Worm (Caenorhabditis elegans) whole organism, L4 larva: ENCODE data around the gene abhd-5.2.

Source experiments
- D1046.2 ChIP-seq: fragments of 200-800 bp; sonication (Bioruptor generic); IDR thresholded peaks from 2 replicates; pipeline ENCODE4 v1.3.6; 2022; ENCODE audit warnings: missing genetic modification characterization, missing compliant biosample characterization
- F26F4.8 ChIP-seq: fragments of 200-800 bp; sonication (Bioruptor generic); conservative IDR thresholded peaks from 2 replicates; pipeline ENCODE4 v1.3.6; 2022; ENCODE audit warnings: missing genetic modification characterization, missing compliant biosample characterization
- aha-1 ChIP-seq: fragments of 150-350 bp; peaks from one replicate; lab custom pipeline; 2014; ENCODE audit warnings: missing biosample characterization, missing genetic modification characterization
- ceh-20 ChIP-seq: fragments of 200-800 bp; sonication (Bioruptor generic); IDR thresholded peaks from 2 replicates; pipeline ENCODE4 v1.3.6; 2022; ENCODE audit warnings: missing genetic modification reagents, missing genetic modification characterization, missing compliant biosample characterization
- ctbp-1 ChIP-seq: fragments of 200-800 bp; sonication (Bioruptor generic); IDR thresholded peaks from 2 replicates; pipeline ENCODE4 v1.3.6; 2022; ENCODE audit warnings: missing genetic modification reagents, missing genetic modification characterization, missing compliant biosample characterization
- daf-12 ChIP-seq: fragments of 150-350 bp; optimal IDR thresholded peaks from 2 replicates; lab custom pipeline; 2014; ENCODE audit warnings: missing biosample characterization, missing genetic modification reagents, missing genetic modification characterization
- daf-8 ChIP-seq: fragments of 200-800 bp; sonication (Bioruptor generic); IDR thresholded peaks from 2 replicates; pipeline ENCODE4 v1.3.6; 2022; ENCODE audit warnings: missing genetic modification characterization, missing compliant biosample characterization
- dmd-6 ChIP-seq: fragments of 200-800 bp; sonication (Bioruptor generic); IDR thresholded peaks from 2 replicates; pipeline ENCODE4 v1.3.6; 2022; ENCODE audit warnings: missing genetic modification reagents, missing genetic modification characterization, missing compliant biosample characterization
- dmd-8 ChIP-seq: fragments of 200-800 bp; sonication (Bioruptor generic); IDR thresholded peaks from 2 replicates; pipeline ENCODE4 v1.3.6; 2022; ENCODE audit warnings: missing genetic modification characterization, missing compliant biosample characterization
- dpl-1 ChIP-seq: fragments of 150-350 bp; optimal IDR thresholded peaks from 2 replicates; lab custom pipeline; 2014; ENCODE audit warnings: missing biosample characterization, missing genetic modification reagents, missing genetic modification characterization
- dve-1 ChIP-seq: sonication (generic microtip); optimal IDR thresholded peaks from 2 replicates; lab custom pipeline; 2017; ENCODE audit warnings: antibody characterized with exemption, mild to moderate bottlenecking, missing genetic modification characterization, missing compliant biosample characterization; ENCODE audit not compliant: insufficient read depth
- egl-43 ChIP-seq: fragments of 200-800 bp; sonication (Bioruptor generic); IDR thresholded peaks from 2 replicates; pipeline ENCODE4 v1.3.6; 2022; ENCODE audit warnings: missing genetic modification reagents, missing genetic modification characterization, missing compliant biosample characterization
- fkh-10 ChIP-seq: fragments of 150-350 bp; optimal IDR thresholded peaks from 2 replicates; lab custom pipeline; 2014; ENCODE audit warnings: missing biosample characterization, missing genetic modification reagents, missing genetic modification characterization
- fos-1 ChIP-seq: fragments of 150-350 bp; optimal IDR thresholded peaks from 2 replicates; lab custom pipeline; 2014; ENCODE audit warnings: missing biosample characterization, missing genetic modification characterization
- hif-1 ChIP-seq, 2 experiments: sonication (generic microtip); optimal IDR thresholded peaks; 2 replicates each; lab custom pipeline; 2016 to 2017; ENCODE audit warnings: missing compliant biosample characterization in 2 of 2, missing genetic modification characterization in 2 of 2, missing genetic modification reagents in 2 of 2, missing genotype in 2 of 2, mild to moderate bottlenecking in 1 of 2
- hlh-11 ChIP-seq: fragments of 200-800 bp; sonication (Bioruptor generic); optimal IDR thresholded peaks from 2 replicates; lab custom pipeline; 2018; ENCODE audit warnings: mild to moderate bottlenecking, missing genetic modification characterization, missing compliant biosample characterization
- hlh-30 ChIP-seq: sonication (generic microtip); optimal IDR thresholded peaks from 2 replicates; lab custom pipeline; 2017; ENCODE audit warnings: antibody characterized with exemption, mild to moderate bottlenecking, missing genetic modification characterization, missing compliant biosample characterization; ENCODE audit not compliant: insufficient read depth
- hmg-1.1 ChIP-seq: fragments of 200-800 bp; sonication (Bioruptor generic); IDR thresholded peaks from 2 replicates; pipeline ENCODE4 v1.3.6; 2022; ENCODE audit warnings: missing genetic modification reagents, missing genetic modification characterization, missing compliant biosample characterization
- lin-38 ChIP-seq: fragments of 200-800 bp; sonication (Bioruptor generic); IDR thresholded peaks from 2 replicates; pipeline ENCODE4 v1.3.6; 2022; ENCODE audit warnings: missing genetic modification reagents, missing genetic modification characterization, missing compliant biosample characterization
- lsy-2 ChIP-seq, 2 experiments: fragments of 150-350 bp in 1 of 2; sonication (generic microtip) in 1 of 2; optimal IDR thresholded peaks; 2 replicates each; lab custom pipeline; 2014 to 2017; ENCODE audit warnings: missing biosample characterization in 2 of 2, missing genetic modification characterization in 2 of 2
- mep-1 ChIP-seq: fragments of 150-350 bp; sonication (generic microtip); optimal IDR thresholded peaks from 3 replicates; lab custom pipeline; 2014; ENCODE audit warnings: missing biosample characterization, missing genetic modification characterization
- mes-2 ChIP-seq: sonication (generic microtip); optimal IDR thresholded peaks from 2 replicates; lab custom pipeline; 2016; ENCODE audit warnings: missing genotype, mild to moderate bottlenecking, missing genetic modification characterization, missing compliant biosample characterization; ENCODE audit not compliant: poor library complexity, severe bottlenecking
- mxl-3 ChIP-seq: fragments of 200-800 bp; sonication (Bioruptor generic); optimal IDR thresholded peaks from 2 replicates; lab custom pipeline; 2018; ENCODE audit warnings: mild to moderate bottlenecking, missing genetic modification characterization, missing compliant biosample characterization
- nhr-11 ChIP-seq: fragments of 150-350 bp; optimal IDR thresholded peaks from 2 replicates; lab custom pipeline; 2014; ENCODE audit warnings: missing biosample characterization, missing genetic modification characterization
- nhr-111 ChIP-seq: fragments of 200-800 bp; sonication (Bioruptor generic); optimal IDR thresholded peaks from 2 replicates; lab custom pipeline; 2018; ENCODE audit warnings: mild to moderate bottlenecking, missing genetic modification characterization, missing compliant biosample characterization
- nhr-25 ChIP-seq: sonication (generic microtip); optimal IDR thresholded peaks from 2 replicates; lab custom pipeline; 2017; ENCODE audit warnings: missing genetic modification characterization, mild to moderate bottlenecking, missing compliant biosample characterization, antibody characterized with exemption, moderate library complexity, borderline replicate concordance; ENCODE audit not compliant: insufficient read depth
- nhr-28 ChIP-seq: fragments of 150-350 bp; optimal IDR thresholded peaks from 2 replicates; lab custom pipeline; 2014; ENCODE audit warnings: missing biosample characterization, missing genetic modification characterization
- rbr-2 ChIP-seq: sonication (generic microtip); optimal IDR thresholded peaks from 2 replicates; lab custom pipeline; 2016; ENCODE audit warnings: missing genotype, missing genetic modification characterization, missing compliant biosample characterization
- sdz-12 ChIP-seq: fragments of 200-800 bp; sonication (Bioruptor generic); optimal IDR thresholded peaks from 2 replicates; lab custom pipeline; 2018; ENCODE audit warnings: mild to moderate bottlenecking, missing genetic modification characterization, missing compliant biosample characterization
- set-16 ChIP-seq: fragments of 200-800 bp; sonication (Bioruptor generic); IDR thresholded peaks from 2 replicates; pipeline ENCODE4 v1.3.6; 2022; ENCODE audit warnings: missing genetic modification reagents, missing genetic modification characterization, missing compliant biosample characterization
- skn-1 ChIP-seq: fragments of 150-350 bp; optimal IDR thresholded peaks from 2 replicates; lab custom pipeline; 2014; ENCODE audit warnings: missing biosample characterization, missing genetic modification characterization
- unc-39 ChIP-seq: sonication (generic microtip); optimal IDR thresholded peaks from 2 replicates; lab custom pipeline; 2017; ENCODE audit warnings: missing biosample characterization, missing genetic modification characterization
- unc-62 ChIP-seq, 3 experiments: fragments of 150-350 bp in 1 of 3; sonication (generic microtip); optimal IDR thresholded peaks in 2 of 3; peaks in 1 of 3; 1 replicate in 1 of 3; 2 replicates in 2 of 3; lab custom pipeline; 2014 to 2017; ENCODE audit warnings: missing biosample characterization in 3 of 3, missing genetic modification characterization in 3 of 3, missing genetic modification reagents in 3 of 3, missing genotype in 1 of 3
- zag-1 ChIP-seq: fragments of 150-350 bp; optimal IDR thresholded peaks from 2 replicates; lab custom pipeline; 2014; ENCODE audit warnings: missing biosample characterization, missing genetic modification characterization
- zip-11 ChIP-seq: fragments of 200-800 bp; sonication (Bioruptor generic); IDR thresholded peaks from 2 replicates; pipeline ENCODE4 v1.3.6; 2022; ENCODE audit warnings: missing genetic modification characterization, missing compliant biosample characterization

The abhd-5.2 gene

DNA sequence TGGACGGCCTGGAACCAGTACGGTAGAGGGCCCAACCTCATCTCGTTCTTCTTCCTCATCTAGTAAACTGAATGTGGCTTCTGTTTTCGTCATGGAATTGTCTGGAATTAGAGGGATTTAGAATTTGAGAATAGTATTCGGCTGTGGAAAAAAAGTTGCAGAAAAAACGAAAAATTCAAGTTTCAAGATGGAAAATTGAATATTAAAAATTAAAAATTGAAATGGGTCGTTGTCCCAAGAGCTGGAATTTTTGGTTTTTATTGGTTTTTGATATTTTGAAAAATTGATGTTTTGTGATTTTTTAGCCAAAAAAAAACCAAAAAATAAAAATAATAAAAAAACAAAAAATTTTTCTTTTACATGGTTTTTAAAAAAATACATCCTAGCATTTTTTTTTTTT is 38.6 kb upstream of the abhd-5.2 start, which contains the start of gene R02F11.3:
Gene R02F11.3 (minus strand): TSS at position 101 of the 400 bp plus-strand sequence.
- TF ChIP-seq dmd-8: no peak
- TF ChIP-seq daf-8 (GFP tag; lab: Robert Waterston, UW): no peak
- TF ChIP-seq, all 104 proteins: peak for 0

DNA sequence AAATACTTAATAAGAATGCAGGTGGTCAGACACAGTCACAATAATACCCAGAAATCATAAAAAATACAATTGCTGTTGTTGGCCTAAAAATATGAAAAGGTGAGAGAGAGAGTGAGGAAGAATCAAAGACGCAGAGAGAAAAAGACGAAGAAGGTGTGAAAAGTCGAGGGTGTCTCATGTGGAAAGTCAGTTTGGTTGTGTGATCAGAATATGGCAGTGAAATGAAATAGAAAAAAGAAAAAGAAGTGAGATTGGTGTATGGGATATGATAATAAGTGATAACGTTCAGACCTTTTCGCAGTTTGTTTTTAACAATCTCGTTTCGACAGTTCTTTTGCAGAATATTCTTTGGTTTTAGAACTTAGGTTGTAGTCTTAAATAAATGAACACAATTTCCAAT is 37.6 kb upstream of the abhd-5.2 start:
- TF ChIP-seq hlh-30 (tag; lab: Kevin White, UChicago) (peak; percentile 50), daf-12 (tag; lab: Kevin White, UChicago) (no peak), dmd-6 (GFP tag; lab: Robert Waterston, UW) (no peak), sdz-12 (GFP tag; lab: Kevin White, UChicago) (no peak), D1046.2 (GFP tag; lab: Robert Waterston, UW) (no peak), nhr-28 (tag; lab: Kevin White, UChicago) (peak; percentile 67), ceh-20 (no peak), mxl-3 (GFP tag; lab: Kevin White, UChicago) (peak; percentile 9), egl-43 (GFP tag; lab: Robert Waterston, UW) (no peak)
- TF ChIP-seq, all 104 proteins: peak for 3

DNA sequence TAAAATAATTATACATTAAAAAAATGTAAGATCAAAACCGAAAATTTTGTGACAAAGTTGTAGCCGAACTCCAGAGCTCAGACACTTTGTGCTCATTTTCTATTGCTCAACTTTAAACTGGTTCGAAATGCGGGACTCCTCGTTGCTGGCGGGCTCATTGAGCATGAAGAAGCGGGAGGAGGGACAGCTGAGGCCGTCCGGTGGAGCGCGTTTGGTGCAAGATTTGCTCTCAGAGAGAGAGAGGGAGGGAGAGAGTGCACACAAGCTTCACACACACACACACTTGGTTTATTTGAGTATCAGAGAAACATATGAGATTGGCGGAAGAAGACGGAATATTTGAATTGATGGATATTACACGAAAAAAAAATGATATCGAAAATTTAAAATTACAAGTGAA is 33.8 kb upstream of the abhd-5.2 start:
- TF ChIP-seq dmd-6 (GFP tag; lab: Robert Waterston, UW) (no peak), unc-39 (tag; lab: Kevin White, UChicago) (no peak), hlh-30 (tag; lab: Kevin White, UChicago) (peak; percentile 39), lin-38 (GFP tag; lab: Robert Waterston, UW) (peak; percentile 60), fos-1 (tag; lab: Kevin White, UChicago) (no peak), mes-2 (tag; lab: Kevin White, UChicago) (peak; percentile 62), ctbp-1 (GFP tag; lab: Robert Waterston, UW) (0 out of 2 replicates have a peak, but pooled peaks have one; percentile 17), skn-1 (no peak), egl-43 (GFP tag; lab: Robert Waterston, UW) (no peak), rbr-2 (tag; lab: Kevin White, UChicago) (peak; percentile 54), hmg-1.1 (peak; percentile 37), set-16 (peak; percentile 73), dve-1 (tag; lab: Kevin White, UChicago) (no peak), hif-1 (tag; optimal IDR thresholded peaks at IDR 0.05; lab: Kevin White, UChicago) (peak in 1 of 2 experiments; percentile 4), hlh-11 (tag; lab: Kevin White, UChicago) (peak; percentile 66), nhr-11 (tag; lab: Kevin White, UChicago) (peak; percentile 7), nhr-28 (tag; lab: Kevin White, UChicago) (no peak), unc-62 (GFP tag; optimal IDR thresholded peaks at IDR 0.05 in 1 of 2; lab: Kevin White, UChicago) (peak in 1 of 2 experiments; percentile 94), unc-62 (tag; optimal IDR thresholded peaks at IDR 0.05; lab: Kevin White, UChicago) (no peak), nhr-25 (no peak), nhr-111 (GFP tag; lab: Kevin White, UChicago) (no peak), dpl-1 (peak; percentile 31), fkh-10 (GFP tag; lab: Kevin White, UChicago) (no peak), mep-1 (tag; lab: Kevin White, UChicago) (peak; percentile 43), lsy-2 (tag; optimal IDR thresholded peaks at IDR 0.05; lab: Kevin White, UChicago) (peak in 1 of 2 experiments; percentile 20), F26F4.8 (GFP tag; lab: Robert Waterston, UW) (no peak), zag-1 (tag; lab: Kevin White, UChicago) (no peak), aha-1 (tag; lab: Kevin White, UChicago) (peak; percentile 99), sdz-12 (GFP tag; lab: Kevin White, UChicago) (no peak)

- TF ChIP-seq dve-1 (tag; lab: Kevin White, UChicago) (no peak), zip-11 (GFP tag; lab: Robert Waterston, UW) (no peak)
- TF ChIP-seq, all 104 proteins: peak for 0
Measured at ce11 chrV:4813825-4814224, 30.7 kb upstream of the abhd-5.2 start.
